Fruit fly (Drosophila melanogaster) whole organism, pupa: ENCODE measurements around the gene CG1909.
A peak's percentile ranks its signal among the peaks of the same experiment; 100 is the strongest.

Source experiments
- CG12605 ChIP-seq: fragments of 200-800 bp; sonication (Bioruptor generic); IDR thresholded peaks from 2 replicates; pipeline ENCODE4 v1.3.6; 2022; ENCODE audit warnings: missing biosample characterization, missing genetic modification characterization
- CG13204 ChIP-seq: fragments of 200-800 bp; sonication (Bioruptor generic); optimal IDR thresholded peaks from 2 replicates; lab custom pipeline; 2018; ENCODE audit warnings: missing biosample characterization, mild to moderate bottlenecking, missing genetic modification characterization, moderate library complexity
- CG15710 ChIP-seq: fragments of 200-800 bp; sonication (Bioruptor generic); optimal IDR thresholded peaks from 2 replicates; lab custom pipeline; 2018; ENCODE audit warnings: missing biosample characterization, mild to moderate bottlenecking, missing genetic modification characterization, moderate library complexity
- CG17806 ChIP-seq: fragments of 200-800 bp; sonication (Bioruptor generic); optimal IDR thresholded peaks from 2 replicates; lab custom pipeline; 2018; ENCODE audit warnings: missing biosample characterization, mild to moderate bottlenecking, missing genetic modification characterization, moderate library complexity
- CG32121 ChIP-seq: fragments of 200-800 bp; sonication (Bioruptor generic); IDR thresholded peaks from 2 replicates; pipeline ENCODE4 v1.3.6; 2022; ENCODE audit warnings: missing biosample characterization, missing genetic modification characterization
- CG8159 ChIP-seq: fragments of 200-800 bp; sonication (Bioruptor generic); optimal IDR thresholded peaks from 3 replicates; lab custom pipeline; 2018; ENCODE audit warnings: missing biosample characterization, mild to moderate bottlenecking, missing genetic modification characterization, moderate library complexity
- CG9948 ChIP-seq: fragments of 200-800 bp; sonication (Bioruptor generic); optimal IDR thresholded peaks from 2 replicates; lab custom pipeline; 2018; ENCODE audit warnings: missing biosample characterization, mild to moderate bottlenecking, missing genetic modification characterization, moderate library complexity
- D1 ChIP-seq: fragments of 200-800 bp; sonication (Bioruptor generic); optimal IDR thresholded peaks from 2 replicates; lab custom pipeline; 2018; ENCODE audit warnings: missing biosample characterization, mild to moderate bottlenecking, missing genetic modification characterization, moderate library complexity
- EcR ChIP-seq: fragments of 200-800 bp; sonication (Bioruptor generic); optimal IDR thresholded peaks from 3 replicates; lab custom pipeline; 2019; ENCODE audit warnings: missing biosample characterization, missing genetic modification characterization, mild to moderate bottlenecking, moderate library complexity, missing genetic modification reagents
- Ets98B ChIP-seq: fragments of 200-800 bp; sonication (Bioruptor generic); IDR thresholded peaks from 2 replicates; pipeline ENCODE4 v1.3.6; 2022; ENCODE audit warnings: missing biosample characterization, missing genetic modification characterization
- Pif1A ChIP-seq: fragments of 200-800 bp; sonication (Bioruptor generic); optimal IDR thresholded peaks from 3 replicates; lab custom pipeline; 2016; ENCODE audit warnings: missing biosample characterization, missing genetic modification characterization
- Pif1B ChIP-seq: fragments of 200-800 bp; sonication (Bioruptor generic); optimal IDR thresholded peaks from 3 replicates; lab custom pipeline; 2016; ENCODE audit warnings: missing biosample characterization, missing genetic modification characterization
- Snoo ChIP-seq: fragments of 200-800 bp; sonication (Bioruptor generic); optimal IDR thresholded peaks from 3 replicates; lab custom pipeline; 2017; ENCODE audit warnings: missing biosample characterization, mild to moderate bottlenecking, missing genetic modification characterization, inconsistent platforms
- fd96Ca ChIP-seq: fragments of 200-800 bp; sonication (Bioruptor generic); IDR thresholded peaks from 3 replicates; pipeline ENCODE4 v1.3.6; 2022; ENCODE audit warnings: missing biosample characterization, missing genetic modification characterization
- gl ChIP-seq: fragments of 200-800 bp; sonication (Bioruptor generic); optimal IDR thresholded peaks from 2 replicates; lab custom pipeline; 2018; ENCODE audit warnings: missing biosample characterization, mild to moderate bottlenecking, missing genetic modification characterization
- rn ChIP-seq: fragments of 200-800 bp; sonication (Bioruptor generic); IDR thresholded peaks from 2 replicates; pipeline ENCODE4 v1.3.6; 2022; ENCODE audit warnings: missing biosample characterization, missing genetic modification characterization

Gene CG1909

dm6 chr4:610398-611319, 27.8 kb downstream of the CG1909 start, which contains the start of gene Eph:
Eph (plus strand) TSS chr4:610684.
- TF ChIP-seq Pif1A (no peak), Ets98B (no peak), CG32121 (GFP tag; lab: Robert Waterston, UW) (no peak), CG15710 (tag; lab: Kevin White, UChicago) (no peak), gl (tag; lab: Kevin White, UChicago) (no peak), CG12605 (GFP tag; lab: Robert Waterston, UW) (no peak), CG17806 (tag; lab: Kevin White, UChicago) (no peak), CG13204 (GFP tag; lab: Kevin White, UChicago) (no peak), fd96Ca (GFP tag; lab: Robert Waterston, UW) (no peak), EcR (GFP tag; lab: Kevin White, UChicago) (no peak), CG9948 (no peak), D1 (tag; lab: Kevin White, UChicago) (no peak), Pif1B (GFP tag; lab: Kevin White, UChicago) (peak; percentile 7), CG8159 (tag; lab: Kevin White, UChicago) (peak; percentile 38), rn (GFP tag; lab: Robert Waterston, UW) (no peak)

dm6 chr4:625898-626644, 43.2 kb downstream of the CG1909 start, which contains the start of gene mav:
mav (minus strand) TSS chr4:626031.
- TF ChIP-seq D1 (tag; lab: Kevin White, UChicago) (peak; percentile 37), CG13204 (GFP tag; lab: Kevin White, UChicago) (no peak)

dm6 chr4:629391-629790, 46.5 kb downstream of the CG1909 start, which contains the start of gene Gat:
Gat (plus strand) TSS chr4:629691.
- TF ChIP-seq CG9948 = no peak
- no peak for TF ChIP-seq Snoo (tag; lab: Kevin White, UChicago)
- no peak for TF ChIP-seq CG15710 (tag; lab: Kevin White, UChicago)
